Fruit fly (Drosophila melanogaster) whole organism, embryonic: Measurements from ENCODE around the gene Cralbp.

Experiments used
- B-H2 ChIP-seq: fragments of 200-800 bp; sonication (Bioruptor generic); optimal IDR thresholded peaks from 2 replicates; lab custom pipeline; 2018; ENCODE audit warnings: missing biosample characterization, mild to moderate bottlenecking, missing genetic modification characterization
- Bdp1 ChIP-seq: fragments of 200-800 bp; sonication (Bioruptor generic); optimal IDR thresholded peaks from 3 replicates; lab custom pipeline; 2016; ENCODE audit warnings: missing biosample characterization, missing genetic modification characterization
- Blimp-1 ChIP-seq: fragments of 200-800 bp; sonication (Bioruptor generic); optimal IDR thresholded peaks from 3 replicates; lab custom pipeline; 2018; ENCODE audit warnings: missing biosample characterization, missing genetic modification characterization, mild to moderate bottlenecking, moderate library complexity, missing genetic modification reagents
- C15 ChIP-seq: fragments of 200-800 bp; sonication (Bioruptor generic); IDR thresholded peaks from 3 replicates; pipeline ENCODE4 v1.3.6; 2022; ENCODE audit warnings: missing biosample characterization, missing genetic modification characterization
- CG10209 ChIP-seq: fragments of 200-800 bp; sonication (Bioruptor generic); optimal IDR thresholded peaks from 3 replicates; lab custom pipeline; 2017; ENCODE audit warnings: missing biosample characterization, mild to moderate bottlenecking, missing genetic modification characterization, missing genetic modification reagents
- CG10654 ChIP-seq: fragments of 200-800 bp; sonication (Bioruptor generic); optimal IDR thresholded peaks from 2 replicates; lab custom pipeline; 2016; ENCODE audit warnings: missing biosample characterization, missing genetic modification characterization
- CG11093 ChIP-seq: fragments of 200-800 bp; sonication (Bioruptor generic); IDR thresholded peaks from 3 replicates; pipeline ENCODE4 v1.3.6; 2022; ENCODE audit warnings: missing biosample characterization, missing genetic modification characterization
- CG12236 ChIP-seq: fragments of 200-800 bp; sonication (Bioruptor generic); optimal IDR thresholded peaks from 2 replicates; lab custom pipeline; 2016; ENCODE audit warnings: missing biosample characterization, missing genetic modification characterization
- CG1233 ChIP-seq: fragments of 200-800 bp; sonication (Bioruptor generic); optimal IDR thresholded peaks from 4 replicates; lab custom pipeline; 2018; ENCODE audit warnings: missing biosample characterization, mild to moderate bottlenecking, missing genetic modification characterization
- CG14710 ChIP-seq: fragments of 200-800 bp; sonication (Bioruptor generic); optimal IDR thresholded peaks from 3 replicates; lab custom pipeline; 2019; ENCODE audit warnings: missing biosample characterization, mild to moderate bottlenecking, missing genetic modification characterization, moderate library complexity
- CG16863 ChIP-seq: fragments of 200-800 bp; sonication (Bioruptor generic); optimal IDR thresholded peaks from 3 replicates; lab custom pipeline; 2016; ENCODE audit warnings: missing biosample characterization, missing genetic modification characterization
- CG2199 ChIP-seq: fragments of 200-800 bp; sonication (Bioruptor generic); IDR thresholded peaks from 3 replicates; pipeline ENCODE4 v1.3.6; 2022; ENCODE audit warnings: missing biosample characterization, missing genetic modification characterization
- CG4617 ChIP-seq: fragments of 200-800 bp; sonication (Bioruptor generic); optimal IDR thresholded peaks from 3 replicates; lab custom pipeline; 2016; ENCODE audit warnings: missing biosample characterization, missing genetic modification characterization, borderline replicate concordance
- CG6654 ChIP-seq: fragments of 200-800 bp; sonication (Bioruptor generic); optimal IDR thresholded peaks from 2 replicates; lab custom pipeline; 2017; ENCODE audit warnings: missing biosample characterization, mild to moderate bottlenecking, missing genetic modification characterization
- CG6689 ChIP-seq: fragments of 200-800 bp; sonication (Bioruptor generic); IDR thresholded peaks from 2 replicates; pipeline ENCODE4 v1.3.6; 2022; ENCODE audit warnings: missing biosample characterization, missing genetic modification characterization
- CG9609 ChIP-seq: fragments of 200-800 bp; sonication (Bioruptor generic); optimal IDR thresholded peaks from 3 replicates; lab custom pipeline; 2016; ENCODE audit warnings: missing biosample characterization, missing genetic modification characterization
- CG9797 ChIP-seq: fragments of 200-800 bp; sonication (Bioruptor generic); optimal IDR thresholded peaks from 3 replicates; lab custom pipeline; 2018; ENCODE audit warnings: missing biosample characterization, mild to moderate bottlenecking, missing genetic modification characterization
- Hmx ChIP-seq: fragments of 200-800 bp; sonication (Bioruptor generic); optimal IDR thresholded peaks from 2 replicates; lab custom pipeline; 2016; ENCODE audit warnings: missing biosample characterization, missing genetic modification characterization
- MTF-1 ChIP-seq: fragments of 200-800 bp; sonication (Bioruptor generic); optimal IDR thresholded peaks from 2 replicates; lab custom pipeline; 2018; ENCODE audit warnings: missing biosample characterization, mild to moderate bottlenecking, missing genetic modification characterization, borderline replicate concordance
- Mad ChIP-seq: fragments of 200-800 bp; sonication (Bioruptor generic); optimal IDR thresholded peaks from 2 replicates; lab custom pipeline; 2016; ENCODE audit warnings: missing biosample characterization, missing genetic modification characterization
- Mrtf ChIP-seq: fragments of 200-800 bp; sonication (Bioruptor generic); IDR thresholded peaks from 3 replicates; pipeline ENCODE4 v1.3.6; 2022; ENCODE audit warnings: missing biosample characterization, missing genetic modification characterization
- NK7.1 ChIP-seq: fragments of 200-800 bp; sonication (Bioruptor generic); optimal IDR thresholded peaks from 3 replicates; lab custom pipeline; 2016; ENCODE audit warnings: missing biosample characterization, missing genetic modification characterization
- Nf-YC ChIP-seq: fragments of 200-800 bp; optimal IDR thresholded peaks from 3 replicates; lab custom pipeline; 2019; ENCODE audit warnings: missing biosample characterization, mild to moderate bottlenecking, missing genetic modification characterization, moderate library complexity
- Optix ChIP-seq: fragments of 200-800 bp; sonication (Bioruptor generic); IDR thresholded peaks from 3 replicates; pipeline ENCODE4 v1.3.6; 2022; ENCODE audit warnings: missing biosample characterization, missing genetic modification characterization
- Sin3A ChIP-seq: fragments of >200 bp; optimal IDR thresholded peaks from 2 replicates; lab custom pipeline; 2018
- Six4 ChIP-seq: fragments of 200-800 bp; sonication (Bioruptor generic); optimal IDR thresholded peaks from 2 replicates; lab custom pipeline; 2016; ENCODE audit warnings: missing biosample characterization, missing genetic modification characterization
- Stat92E ChIP-seq, 3 experiments: fragments of >200 bp in 2 of 3; fragments of 200-800 bp in 1 of 3; sonication (Bioruptor generic) in 1 of 3; optimal IDR thresholded peaks; 2 replicates each; lab custom pipeline; 2017 to 2019; ENCODE audit warnings: missing biosample characterization in 3 of 3, missing genetic modification characterization in 3 of 3, mild to moderate bottlenecking in 1 of 3, moderate library complexity in 1 of 3
- Xbp1 ChIP-seq: fragments of 200-800 bp; sonication (Bioruptor generic); optimal IDR thresholded peaks from 3 replicates; lab custom pipeline; 2016; ENCODE audit warnings: missing biosample characterization, mild to moderate bottlenecking, missing genetic modification characterization
- YL-1 ChIP-seq: fragments of 200-800 bp; sonication (Bioruptor generic); optimal IDR thresholded peaks from 3 replicates; lab custom pipeline; 2017; ENCODE audit warnings: missing biosample characterization, mild to moderate bottlenecking, missing genetic modification characterization
- al ChIP-seq: fragments of 200-800 bp; sonication (Bioruptor generic); IDR thresholded peaks from 2 replicates; pipeline ENCODE4 v1.3.6; 2022; ENCODE audit warnings: missing biosample characterization, missing genetic modification characterization
- amos ChIP-seq: fragments of 200-800 bp; sonication (Bioruptor generic); IDR thresholded peaks from 2 replicates; pipeline ENCODE4 v1.3.6; 2022; ENCODE audit warnings: missing biosample characterization, missing genetic modification characterization; ENCODE audit not compliant: partially characterized antibody
- ap ChIP-seq: fragments of 200-800 bp; sonication (Bioruptor generic); IDR thresholded peaks from 2 replicates; pipeline ENCODE4 v1.3.6; 2022; ENCODE audit warnings: missing biosample characterization, missing genetic modification characterization
- ase ChIP-seq: fragments of 200-800 bp; sonication (Bioruptor generic); IDR thresholded peaks from 3 replicates; pipeline ENCODE4 v1.3.6; 2022; ENCODE audit warnings: missing biosample characterization, missing genetic modification characterization
- dimm ChIP-seq: fragments of 200-800 bp; sonication (Bioruptor generic); IDR thresholded peaks from 2 replicates; pipeline ENCODE4 v1.3.6; 2022; ENCODE audit warnings: missing biosample characterization, missing genetic modification characterization
- ems ChIP-seq: fragments of 200-800 bp; sonication (Bioruptor generic); optimal IDR thresholded peaks from 3 replicates; lab custom pipeline; 2016; ENCODE audit warnings: missing biosample characterization, missing genetic modification characterization
- en ChIP-seq: fragments of 200-800 bp; sonication (Bioruptor generic); optimal IDR thresholded peaks from 2 replicates; lab custom pipeline; 2016; ENCODE audit warnings: missing biosample characterization, missing genetic modification characterization
- fd64A ChIP-seq: fragments of 200-800 bp; sonication (Bioruptor generic); optimal IDR thresholded peaks from 3 replicates; lab custom pipeline; 2018; ENCODE audit warnings: missing biosample characterization, mild to moderate bottlenecking, missing genetic modification characterization
- fu2 ChIP-seq: fragments of 200-800 bp; sonication (Bioruptor generic); optimal IDR thresholded peaks from 2 replicates; lab custom pipeline; 2016; ENCODE audit warnings: missing biosample characterization, missing genetic modification characterization
- gce ChIP-seq: fragments of 200-800 bp; sonication (Bioruptor generic); IDR thresholded peaks from 3 replicates; pipeline ENCODE4 v1.3.6; 2022; ENCODE audit warnings: missing biosample characterization, missing genetic modification characterization
- gcm2 ChIP-seq: fragments of 200-800 bp; sonication (Bioruptor generic); optimal IDR thresholded peaks from 2 replicates; lab custom pipeline; 2016; ENCODE audit warnings: missing biosample characterization, missing genetic modification characterization
- lab ChIP-seq: fragments of 200-800 bp; sonication (Bioruptor generic); optimal IDR thresholded peaks from 3 replicates; lab custom pipeline; 2017; ENCODE audit warnings: missing biosample characterization, missing genetic modification characterization, mild to moderate bottlenecking, moderate library complexity, missing genetic modification reagents
- nmo ChIP-seq: fragments of 200-800 bp; sonication (Bioruptor generic); optimal IDR thresholded peaks from 2 replicates; lab custom pipeline; 2018; ENCODE audit warnings: missing biosample characterization, mild to moderate bottlenecking, missing genetic modification characterization, moderate library complexity
- pfk ChIP-seq: fragments of 200-800 bp; sonication (Bioruptor generic); optimal IDR thresholded peaks from 2 replicates; lab custom pipeline; 2018; ENCODE audit warnings: missing biosample characterization, mild to moderate bottlenecking, missing genetic modification characterization, moderate library complexity
- phol ChIP-seq: fragments of 200-800 bp; sonication (Bioruptor generic); optimal IDR thresholded peaks from 3 replicates; lab custom pipeline; 2018; ENCODE audit warnings: missing biosample characterization, mild to moderate bottlenecking, missing genetic modification characterization, moderate library complexity
- pita ChIP-seq: fragments of 200-800 bp; sonication (Bioruptor generic); optimal IDR thresholded peaks from 2 replicates; lab custom pipeline; 2017; ENCODE audit warnings: missing biosample characterization, mild to moderate bottlenecking, missing genetic modification characterization
- psq ChIP-seq: fragments of 200-800 bp; sonication (Bioruptor generic); optimal IDR thresholded peaks from 2 replicates; lab custom pipeline; 2017; ENCODE audit warnings: missing biosample characterization, missing genetic modification characterization
- sim ChIP-seq: fragments of 200-800 bp; sonication (Bioruptor generic); IDR thresholded peaks from 2 replicates; pipeline ENCODE4 v1.3.6; 2022; ENCODE audit warnings: missing biosample characterization, missing genetic modification characterization
- tll ChIP-seq, 2 experiments: fragments of 200-800 bp in 1 of 2; fragments of >200 bp in 1 of 2; sonication (Bioruptor generic) in 1 of 2; optimal IDR thresholded peaks; 2 replicates each; lab custom pipeline; 2017 to 2019; ENCODE audit warnings: missing biosample characterization in 2 of 2, missing genetic modification characterization in 2 of 2, mild to moderate bottlenecking in 1 of 2, moderate library complexity in 1 of 2
- vvl ChIP-seq: fragments of 200-800 bp; sonication (Bioruptor generic); IDR thresholded peaks from 2 replicates; pipeline ENCODE4 v1.3.6; 2022; ENCODE audit warnings: missing biosample characterization, missing genetic modification characterization
- z ChIP-seq: fragments of 200-800 bp; sonication (Bioruptor generic); IDR thresholded peaks from 3 replicates; pipeline ENCODE4 v1.3.6; 2022; ENCODE audit warnings: missing biosample characterization, missing genetic modification characterization

Gene Cralbp

DNA sequence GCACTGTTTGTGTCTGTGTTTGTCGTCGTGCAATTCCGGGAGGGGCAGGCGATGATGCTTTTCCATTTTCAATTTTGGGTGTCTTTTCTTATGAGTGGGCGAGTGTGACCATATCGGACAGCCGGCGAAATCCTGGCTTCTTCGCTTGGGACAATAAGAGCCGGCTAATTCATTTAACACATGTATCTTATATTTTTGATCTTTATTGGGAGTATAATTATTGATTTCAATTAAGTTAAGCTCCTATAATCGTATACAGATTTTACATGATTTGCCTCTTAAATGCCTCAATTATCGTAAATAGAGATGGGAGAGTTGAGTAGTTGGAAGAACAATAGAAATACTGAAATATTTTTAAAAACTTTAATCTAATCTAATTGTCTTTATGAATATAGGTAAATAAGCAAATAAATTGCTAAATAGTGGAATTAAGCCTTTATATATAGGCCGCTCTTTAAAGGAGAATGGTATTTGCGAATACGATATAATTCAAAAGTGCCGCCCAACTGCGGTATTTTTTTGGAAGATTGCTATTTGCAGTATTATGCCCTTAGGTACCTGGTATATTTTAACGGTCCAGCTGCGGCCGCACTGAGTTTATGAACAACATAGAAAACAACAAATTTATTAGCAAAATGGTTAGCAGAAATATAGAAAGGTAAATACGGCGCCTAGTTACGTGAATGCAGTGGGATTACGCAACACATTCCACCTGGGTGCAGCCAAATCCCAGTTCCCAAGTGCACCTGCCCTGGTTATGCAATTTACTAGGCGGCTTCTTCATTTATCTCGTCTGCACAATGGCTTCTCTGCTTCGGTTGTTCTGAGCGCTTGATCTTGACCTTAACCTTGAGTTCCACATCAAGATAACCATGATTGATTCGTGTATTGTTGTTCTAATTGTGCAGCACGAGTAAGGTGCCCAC lies 6.8 kb downstream of the Cralbp start, which contains the start of the genes Myt1, PGRP-LD and Pmi (continued):
- peak; percentile 24 for TF ChIP-seq nmo (GFP tag; lab: Kevin White, UChicago)
- TF ChIP-seq fu2 = no peak
- TF ChIP-seq CG4617 (GFP tag; lab: Kevin White, UChicago) = peak; percentile 21
- TF ChIP-seq CG14710 (tag; lab: Kevin White, UChicago) = peak; percentile 49
- TF ChIP-seq Mrtf (GFP tag; lab: Robert Waterston, UW) = no peak
- TF ChIP-seq Optix = no peak
- no peak for TF ChIP-seq z (GFP tag; lab: Robert Waterston, UW)
- no peak for TF ChIP-seq ase (GFP tag; lab: Robert Waterston, UW)
- no peak for TF ChIP-seq CG10654
- no peak for TF ChIP-seq al (GFP tag; lab: Robert Waterston, UW)
- TF ChIP-seq psq (GFP tag; lab: Kevin White, UChicago) = no peak
- TF ChIP-seq CG10209 (GFP tag; lab: Kevin White, UChicago) = no peak
- TF ChIP-seq gce (GFP tag; lab: Robert Waterston, UW) = no peak
- no peak for TF ChIP-seq vvl
- no peak for TF ChIP-seq pfk (GFP tag; lab: Kevin White, UChicago)
- no peak for TF ChIP-seq fd64A
- peak; percentile 55 for TF ChIP-seq Sin3A (lab: Kevin White, UChicago)
- TF ChIP-seq gcm2 (GFP tag; lab: Kevin White, UChicago) = no peak
- TF ChIP-seq CG6654 = no peak
- peak; percentile 26 for TF ChIP-seq YL-1 (GFP tag; lab: Kevin White, UChicago)
- TF ChIP-seq CG2199 (GFP tag; lab: Robert Waterston, UW) = no peak
- no peak for TF ChIP-seq sim (GFP tag; lab: Robert Waterston, UW)
- TF ChIP-seq B-H2 (GFP tag; lab: Kevin White, UChicago) = no peak
- no peak for TF ChIP-seq Six4
- no peak for TF ChIP-seq lab (GFP tag; lab: Kevin White, UChicago)
- no peak for TF ChIP-seq en (GFP tag; lab: Kevin White, UChicago)
- TF ChIP-seq CG9609 (GFP tag; lab: Kevin White, UChicago) = no peak
- TF ChIP-seq CG1233 (GFP tag; lab: Kevin White, UChicago) = no peak
- TF ChIP-seq NK7.1 (GFP tag; lab: Kevin White, UChicago) = no peak
- TF ChIP-seq dimm (GFP tag; lab: Robert Waterston, UW) = no peak
- 0 out of 2 replicates have a peak, but pooled peaks have one; percentile 4 for TF ChIP-seq amos (GFP tag; lab: Robert Waterston, UW)
- no peak for TF ChIP-seq CG6689 (GFP tag; lab: Robert Waterston, UW)
- TF ChIP-seq Bdp1 (GFP tag; lab: Kevin White, UChicago) = no peak
- TF ChIP-seq CG9797 (GFP tag; lab: Kevin White, UChicago) = peak; percentile 70
- TF ChIP-seq Stat92E (GFP tag; optimal IDR thresholded peaks at IDR 0.05; lab: Kevin White, UChicago) = no peak
- no peak for TF ChIP-seq CG12236
- no peak for TF ChIP-seq ems
- TF ChIP-seq Blimp-1 (GFP tag; lab: Kevin White, UChicago) = no peak
- no peak for TF ChIP-seq tll (GFP tag; optimal IDR thresholded peaks at IDR 0.05; lab: Kevin White, UChicago)
- no peak for TF ChIP-seq Nf-YC (tag; lab: Kevin White, UChicago)
- no peak for TF ChIP-seq Hmx
- no peak for TF ChIP-seq Xbp1
- TF ChIP-seq MTF-1 = no peak
- no peak for TF ChIP-seq ap (GFP tag; lab: Robert Waterston, UW)
- TF ChIP-seq pita (GFP tag; lab: Kevin White, UChicago) = no peak
- no peak for TF ChIP-seq Mad
- TF ChIP-seq CG11093 = no peak
- no peak for TF ChIP-seq phol
- TF ChIP-seq C15 (GFP tag; lab: Robert Waterston, UW) = no peak
- no peak for TF ChIP-seq CG16863 (GFP tag; lab: Kevin White, UChicago)
